Worm (Caenorhabditis elegans) whole organism, L2 larva: Measurements from ENCODE around the gene T03F7.5.

Experiments used
- C34F6.9 ChIP-seq: fragments of 150-350 bp; optimal IDR thresholded peaks from 2 replicates; lab custom pipeline; 2014; ENCODE audit warnings: missing biosample characterization, missing genetic modification characterization
- F13H6.1 ChIP-seq: sonication (generic microtip); optimal IDR thresholded peaks from 2 replicates; lab custom pipeline; 2016; ENCODE audit warnings: missing genetic modification characterization, missing compliant biosample characterization
- R02D3.7 ChIP-seq: fragments of 150-350 bp; optimal IDR thresholded peaks from 2 replicates; lab custom pipeline; 2014; ENCODE audit warnings: missing biosample characterization, missing genetic modification characterization
- Y55F3AM.14 ChIP-seq: fragments of 200-800 bp; sonication (Bioruptor generic); optimal IDR thresholded peaks from 2 replicates; lab custom pipeline; 2018; ENCODE audit warnings: mild to moderate bottlenecking, missing genetic modification characterization, missing compliant biosample characterization
- ZK546.5 ChIP-seq: sonication (generic microtip); optimal IDR thresholded peaks from 2 replicates; lab custom pipeline; 2017; ENCODE audit warnings: missing biosample characterization, missing genetic modification characterization
- alr-1 ChIP-seq: fragments of 150-350 bp; optimal IDR thresholded peaks from 2 replicates; lab custom pipeline; 2014; ENCODE audit warnings: missing biosample characterization, missing genetic modification characterization
- blmp-1 ChIP-seq: sonication (generic microtip); optimal IDR thresholded peaks from 2 replicates; lab custom pipeline; 2017; ENCODE audit warnings: missing genetic modification characterization, mild to moderate bottlenecking, missing compliant biosample characterization, antibody characterized with exemption, moderate library complexity; ENCODE audit not compliant: insufficient read depth
- ceh-16 ChIP-seq: fragments of 150-350 bp; optimal IDR thresholded peaks from 2 replicates; lab custom pipeline; 2014; ENCODE audit warnings: missing biosample characterization, missing genetic modification characterization
- ceh-82 ChIP-seq: fragments of 150-350 bp; optimal IDR thresholded peaks from 2 replicates; lab custom pipeline; 2014; ENCODE audit warnings: missing biosample characterization, missing genetic modification characterization
- crh-2 ChIP-seq: sonication (generic microtip); optimal IDR thresholded peaks from 2 replicates; lab custom pipeline; 2017; ENCODE audit warnings: missing biosample characterization, missing genetic modification characterization
- dmd-4 ChIP-seq: sonication (generic microtip); optimal IDR thresholded peaks from 2 replicates; lab custom pipeline; 2017; ENCODE audit warnings: missing biosample characterization, missing genetic modification characterization
- egl-27 ChIP-seq: sonication (generic microtip); optimal IDR thresholded peaks from 3 replicates; lab custom pipeline; 2017; ENCODE audit warnings: missing biosample characterization, missing genetic modification reagents, missing genetic modification characterization
- elt-1 ChIP-seq: fragments of 150-350 bp; optimal IDR thresholded peaks from 2 replicates; lab custom pipeline; 2014; ENCODE audit warnings: missing biosample characterization, missing genetic modification characterization
- elt-3 ChIP-seq: sonication (generic microtip); optimal IDR thresholded peaks from 2 replicates; lab custom pipeline; 2017; ENCODE audit warnings: missing biosample characterization, missing genetic modification characterization
- fos-1 ChIP-seq: fragments of 150-350 bp; optimal IDR thresholded peaks from 2 replicates; lab custom pipeline; 2014; ENCODE audit warnings: missing biosample characterization, missing genetic modification characterization
- lin-13 ChIP-seq: fragments of 150-350 bp; optimal IDR thresholded peaks from 2 replicates; lab custom pipeline; 2014; ENCODE audit warnings: missing biosample characterization, missing genetic modification reagents, missing genetic modification characterization
- lin-39 ChIP-seq: fragments of 150-350 bp; optimal IDR thresholded peaks from 2 replicates; lab custom pipeline; 2014; ENCODE audit warnings: missing biosample characterization, missing genetic modification reagents, missing genetic modification characterization
- mab-5 ChIP-seq: fragments of 150-350 bp; optimal IDR thresholded peaks from 2 replicates; lab custom pipeline; 2014; ENCODE audit warnings: missing biosample characterization, missing genetic modification characterization
- mbf-1 ChIP-seq: sonication (generic microtip); optimal IDR thresholded peaks from 2 replicates; lab custom pipeline; 2017; ENCODE audit warnings: missing biosample characterization, missing genetic modification characterization
- mdl-1 ChIP-seq, 2 experiments: fragments of 150-350 bp in 1 of 2; sonication (generic microtip) in 1 of 2; optimal IDR thresholded peaks; 2 replicates each; lab custom pipeline; 2017; ENCODE audit warnings: missing biosample characterization in 2 of 2, missing genetic modification characterization in 2 of 2
- nhr-12 ChIP-seq: fragments of 150-350 bp; optimal IDR thresholded peaks from 2 replicates; lab custom pipeline; 2014; ENCODE audit warnings: missing biosample characterization, missing genetic modification characterization
- nhr-129 ChIP-seq: fragments of 150-350 bp; optimal IDR thresholded peaks from 2 replicates; lab custom pipeline; 2014; ENCODE audit warnings: missing biosample characterization, missing genetic modification characterization
- nhr-23 ChIP-seq: fragments of 150-350 bp; optimal IDR thresholded peaks from 2 replicates; lab custom pipeline; 2014; ENCODE audit warnings: missing biosample characterization, missing genetic modification reagents, missing genetic modification characterization
- nhr-237 ChIP-seq: fragments of 150-350 bp; optimal IDR thresholded peaks from 2 replicates; lab custom pipeline; 2014; ENCODE audit warnings: missing biosample characterization, missing genetic modification characterization
- nhr-25 ChIP-seq: fragments of 150-350 bp; sonication (generic microtip); optimal IDR thresholded peaks from 3 replicates; lab custom pipeline; 2014; ENCODE audit warnings: missing biosample characterization, missing genetic modification characterization
- nhr-6 ChIP-seq: fragments of 150-350 bp; optimal IDR thresholded peaks from 2 replicates; lab custom pipeline; 2014; ENCODE audit warnings: missing biosample characterization, missing genetic modification characterization
- nhr-77 ChIP-seq: fragments of 150-350 bp; optimal IDR thresholded peaks from 2 replicates; lab custom pipeline; 2014; ENCODE audit warnings: missing biosample characterization, missing genetic modification characterization
- peb-1 ChIP-seq: fragments of 150-350 bp; optimal IDR thresholded peaks from 2 replicates; lab custom pipeline; 2014; ENCODE audit warnings: missing biosample characterization, missing genetic modification characterization
- sem-4 ChIP-seq: fragments of 150-350 bp; optimal IDR thresholded peaks from 2 replicates; lab custom pipeline; 2014; ENCODE audit warnings: missing biosample characterization, missing genetic modification reagents, missing genetic modification characterization
- skn-1 ChIP-seq: sonication (generic microtip); optimal IDR thresholded peaks from 2 replicates; lab custom pipeline; 2017; ENCODE audit warnings: missing biosample characterization, missing genetic modification characterization
- sma-3 ChIP-seq: sonication (generic microtip); optimal IDR thresholded peaks from 2 replicates; lab custom pipeline; 2016; ENCODE audit warnings: missing genetic modification reagents, missing genetic modification characterization, missing compliant biosample characterization
- sma-9 ChIP-seq, 2 experiments: fragments of 150-350 bp in 1 of 2; sonication (generic microtip) in 1 of 2; optimal IDR thresholded peaks; 2 replicates each; lab custom pipeline; 2014 to 2016; ENCODE audit warnings: missing genetic modification characterization in 2 of 2, mild to moderate bottlenecking in 1 of 2, missing biosample characterization in 1 of 2, missing compliant biosample characterization in 1 of 2, missing genetic modification reagents in 1 of 2, moderate library complexity in 1 of 2
- unc-39 ChIP-seq: fragments of 150-350 bp; optimal IDR thresholded peaks from 2 replicates; lab custom pipeline; 2014; ENCODE audit warnings: missing biosample characterization, missing genetic modification characterization
- unc-55 ChIP-seq: fragments of 150-350 bp; sonication (generic microtip); optimal IDR thresholded peaks from 3 replicates; lab custom pipeline; 2014; ENCODE audit warnings: missing biosample characterization, missing genetic modification reagents, missing genetic modification characterization
- unc-62 ChIP-seq: fragments of 150-350 bp; optimal IDR thresholded peaks from 2 replicates; lab custom pipeline; 2014; ENCODE audit warnings: missing biosample characterization, missing genetic modification reagents, missing genetic modification characterization
- zag-1 ChIP-seq: fragments of 150-350 bp; optimal IDR thresholded peaks from 2 replicates; lab custom pipeline; 2014; ENCODE audit warnings: missing biosample characterization, missing genetic modification characterization
- ztf-1 ChIP-seq: fragments of 200-800 bp; sonication (Bioruptor generic); conservative IDR thresholded peaks from 2 replicates; pipeline ENCODE4 v1.3.6; 2022; ENCODE audit warnings: missing genetic modification characterization, missing compliant biosample characterization

The T03F7.5 gene

ce11 chrV:11308346-11308745 lies 9.8 kb upstream of the T03F7.5 start, which contains the start of gene snf-11:
Gene snf-11, minus strand, starts transcription at chrV:11308446.
- TF ChIP-seq unc-39 (tag; lab: Kevin White, UChicago) (no peak), Y55F3AM.14 (GFP tag; lab: Kevin White, UChicago) (no peak), sma-3 (no peak), peb-1 (no peak), C34F6.9 (tag; lab: Kevin White, UChicago) (no peak), mab-5 (no peak), crh-2 (no peak), ceh-16 (tag; lab: Kevin White, UChicago) (no peak), ceh-82 (tag; lab: Kevin White, UChicago) (no peak), unc-62 (GFP tag; lab: Kevin White, UChicago) (no peak), sma-9 (GFP tag; optimal IDR thresholded peaks at IDR 0.05; lab: Kevin White, UChicago) (no peak), sma-9 (tag; optimal IDR thresholded peaks at IDR 0.05; lab: Kevin White, UChicago) (no peak), ZK546.5 (tag; lab: Kevin White, UChicago) (no peak)

- TF ChIP-seq dmd-4 (tag; lab: Kevin White, UChicago) (no peak), sem-4 (no peak), ceh-82 (tag; lab: Kevin White, UChicago) (no peak), sma-9 (GFP tag; optimal IDR thresholded peaks at IDR 0.05; lab: Kevin White, UChicago) (peak; percentile 48), sma-9 (tag; optimal IDR thresholded peaks at IDR 0.05; lab: Kevin White, UChicago) (no peak), mdl-1 (tag; optimal IDR thresholded peaks at IDR 0.05; lab: Kevin White, UChicago) (no peak), mab-5 (peak; percentile 65), C34F6.9 (tag; lab: Kevin White, UChicago) (peak; percentile 1), F13H6.1 (tag; lab: Kevin White, UChicago) (peak; percentile 55), unc-62 (GFP tag; lab: Kevin White, UChicago) (no peak)
These were observed 9.2 kb upstream of the T03F7.5 start for ce11 chrV:11307781-11308180.

- no peak for TF ChIP-seq nhr-237
- TF ChIP-seq elt-3: no peak
- TF ChIP-seq nhr-23 (tag; lab: Kevin White, UChicago): no peak
- TF ChIP-seq F13H6.1 (tag; lab: Kevin White, UChicago): no peak
- no peak for TF ChIP-seq sem-4
- no peak for TF ChIP-seq unc-39 (tag; lab: Kevin White, UChicago)
- TF ChIP-seq alr-1 (tag; lab: Kevin White, UChicago): no peak
- no peak for TF ChIP-seq zag-1 (tag; lab: Kevin White, UChicago)
- TF ChIP-seq ztf-1 (GFP tag; lab: Robert Waterston, UW): no peak
- TF ChIP-seq nhr-129 (tag; lab: Kevin White, UChicago): no peak
- TF ChIP-seq mdl-1 (tag; optimal IDR thresholded peaks at IDR 0.05; lab: Kevin White, UChicago): no peak
- no peak for TF ChIP-seq egl-27 (tag; lab: Kevin White, UChicago)
- TF ChIP-seq R02D3.7: no peak
- no peak for TF ChIP-seq ceh-16 (tag; lab: Kevin White, UChicago)
- TF ChIP-seq mbf-1 (tag; lab: Kevin White, UChicago): no peak
These were observed 6.3 kb upstream of the T03F7.5 start, which contains the start of gene srh-45 for ce11 chrV:11304879-11305278. Gene srh-45, minus strand, starts transcription at chrV:11304979.

- no peak for TF ChIP-seq crh-2
- no peak for TF ChIP-seq R02D3.7
- TF ChIP-seq blmp-1 (tag; lab: Kevin White, UChicago): no peak
- TF ChIP-seq skn-1 (tag; lab: Kevin White, UChicago): no peak
- TF ChIP-seq lin-13 (GFP tag; lab: Kevin White, UChicago): no peak
- TF ChIP-seq fos-1: no peak
- no peak for TF ChIP-seq nhr-129 (tag; lab: Kevin White, UChicago)
- TF ChIP-seq zag-1 (tag; lab: Kevin White, UChicago): no peak
- TF ChIP-seq lin-39 (tag; lab: Kevin White, UChicago): no peak
- no peak for TF ChIP-seq unc-55 (GFP tag; lab: Kevin White, UChicago)
- no peak for TF ChIP-seq nhr-25
- no peak for TF ChIP-seq nhr-77 (tag; lab: Kevin White, UChicago)
- TF ChIP-seq unc-62 (GFP tag; lab: Kevin White, UChicago): no peak
- no peak for TF ChIP-seq egl-27 (tag; lab: Kevin White, UChicago)
- no peak for TF ChIP-seq sma-3
These were observed 5.7 kb upstream of the T03F7.5 start for ce11 chrV:11304200-11304599.

- TF ChIP-seq mbf-1 (tag; lab: Kevin White, UChicago): no peak
- no peak for TF ChIP-seq ZK546.5 (tag; lab: Kevin White, UChicago)
- TF ChIP-seq elt-1 (tag; lab: Kevin White, UChicago): no peak
- TF ChIP-seq ceh-16 (tag; lab: Kevin White, UChicago): no peak
- peak; percentile 67 for TF ChIP-seq blmp-1 (tag; lab: Kevin White, UChicago)
- no peak for TF ChIP-seq nhr-6 (tag; lab: Kevin White, UChicago)
- TF ChIP-seq nhr-12 (tag; lab: Kevin White, UChicago): no peak
These were observed 4.2 kb upstream of the T03F7.5 start, which contains the start of gene srh-46 for ce11 chrV:11302698-11303097. Gene srh-46, minus strand, starts transcription at chrV:11302886.
